Worm (Caenorhabditis elegans) whole organism, L4 larva: Measurements from ENCODE around the gene K01A11.3.

Experiments
- F44E2.7 ChIP-seq: fragments of 200-800 bp; sonication (Bioruptor generic); IDR thresholded peaks from 2 replicates; pipeline ENCODE4 v2.1.2; 2022; ENCODE audit warnings: missing genetic modification characterization, missing compliant biosample characterization
- Y5F2A.4 ChIP-seq: fragments of 200-800 bp; sonication (Bioruptor generic); optimal IDR thresholded peaks from 2 replicates; lab custom pipeline; 2018; ENCODE audit warnings: mild to moderate bottlenecking, missing genetic modification characterization, missing compliant biosample characterization
- ZK337.2 ChIP-seq: fragments of 200-800 bp; sonication (Bioruptor generic); IDR thresholded peaks from 2 replicates; pipeline ENCODE4 v1.3.6; 2022; ENCODE audit warnings: missing genetic modification reagents, missing genetic modification characterization, missing compliant biosample characterization
- arid-1 ChIP-seq: fragments of 200-800 bp; sonication (Bioruptor generic); conservative IDR thresholded peaks from 2 replicates; pipeline ENCODE4 v1.3.6; 2022; ENCODE audit warnings: missing genetic modification reagents, missing genetic modification characterization, missing compliant biosample characterization
- daf-12 ChIP-seq: fragments of 150-350 bp; optimal IDR thresholded peaks from 2 replicates; lab custom pipeline; 2014; ENCODE audit warnings: missing biosample characterization, missing genetic modification reagents, missing genetic modification characterization
- daf-16 ChIP-seq, 3 experiments: sonication (generic microtip); optimal IDR thresholded peaks; 2 replicates each; lab custom pipeline; 2016 to 2017; ENCODE audit warnings: missing genetic modification characterization in 3 of 3, missing genetic modification reagents in 3 of 3, mild to moderate bottlenecking in 2 of 3, missing compliant biosample characterization in 2 of 3, missing biosample characterization in 1 of 3, moderate library complexity in 1 of 3
- duxl-1 ChIP-seq: sonication (generic microtip); optimal IDR thresholded peaks from 2 replicates; lab custom pipeline; 2016; ENCODE audit warnings: mild to moderate bottlenecking, missing genetic modification characterization, moderate library complexity, missing compliant biosample characterization; ENCODE audit not compliant: poor library complexity
- dve-1 ChIP-seq: sonication (generic microtip); optimal IDR thresholded peaks from 2 replicates; lab custom pipeline; 2017; ENCODE audit warnings: antibody characterized with exemption, mild to moderate bottlenecking, missing genetic modification characterization, missing compliant biosample characterization; ENCODE audit not compliant: insufficient read depth
- fkh-10 ChIP-seq: fragments of 150-350 bp; optimal IDR thresholded peaks from 2 replicates; lab custom pipeline; 2014; ENCODE audit warnings: missing biosample characterization, missing genetic modification reagents, missing genetic modification characterization
- hlh-11 ChIP-seq: fragments of 200-800 bp; sonication (Bioruptor generic); optimal IDR thresholded peaks from 2 replicates; lab custom pipeline; 2018; ENCODE audit warnings: mild to moderate bottlenecking, missing genetic modification characterization, missing compliant biosample characterization
- hmg-1.1 ChIP-seq: fragments of 200-800 bp; sonication (Bioruptor generic); IDR thresholded peaks from 2 replicates; pipeline ENCODE4 v1.3.6; 2022; ENCODE audit warnings: missing genetic modification reagents, missing genetic modification characterization, missing compliant biosample characterization
- lin-13 ChIP-seq: fragments of 150-350 bp; optimal IDR thresholded peaks from 2 replicates; lab custom pipeline; 2014; ENCODE audit warnings: missing biosample characterization, missing genetic modification reagents, missing genetic modification characterization
- lin-38 ChIP-seq: fragments of 200-800 bp; sonication (Bioruptor generic); IDR thresholded peaks from 2 replicates; pipeline ENCODE4 v1.3.6; 2022; ENCODE audit warnings: missing genetic modification reagents, missing genetic modification characterization, missing compliant biosample characterization
- lin-39 ChIP-seq: fragments of 150-350 bp; optimal IDR thresholded peaks from 2 replicates; lab custom pipeline; 2014; ENCODE audit warnings: missing biosample characterization, missing genetic modification reagents, missing genetic modification characterization
- lsy-2 ChIP-seq, 2 experiments: fragments of 150-350 bp in 1 of 2; sonication (generic microtip) in 1 of 2; optimal IDR thresholded peaks; 2 replicates each; lab custom pipeline; 2014 to 2017; ENCODE audit warnings: missing biosample characterization in 2 of 2, missing genetic modification characterization in 2 of 2
- mdl-1 ChIP-seq, 2 experiments: fragments of 150-350 bp in 1 of 2; sonication (generic microtip) in 1 of 2; optimal IDR thresholded peaks; 2 replicates each; lab custom pipeline; 2014 to 2017; ENCODE audit warnings: missing biosample characterization in 2 of 2, missing genetic modification characterization in 2 of 2
- mep-1 ChIP-seq: fragments of 150-350 bp; sonication (generic microtip); optimal IDR thresholded peaks from 3 replicates; lab custom pipeline; 2014; ENCODE audit warnings: missing biosample characterization, missing genetic modification characterization
- mes-2 ChIP-seq: sonication (generic microtip); optimal IDR thresholded peaks from 2 replicates; lab custom pipeline; 2016; ENCODE audit warnings: missing genotype, mild to moderate bottlenecking, missing genetic modification characterization, missing compliant biosample characterization; ENCODE audit not compliant: poor library complexity, severe bottlenecking
- mxl-3 ChIP-seq: fragments of 200-800 bp; sonication (Bioruptor generic); optimal IDR thresholded peaks from 2 replicates; lab custom pipeline; 2018; ENCODE audit warnings: mild to moderate bottlenecking, missing genetic modification characterization, missing compliant biosample characterization
- nhr-102 ChIP-seq: sonication (generic microtip); optimal IDR thresholded peaks from 2 replicates; lab custom pipeline; 2016; ENCODE audit warnings: mild to moderate bottlenecking, missing genetic modification characterization, moderate library complexity, missing compliant biosample characterization
- nhr-25 ChIP-seq: sonication (generic microtip); optimal IDR thresholded peaks from 2 replicates; lab custom pipeline; 2017; ENCODE audit warnings: missing genetic modification characterization, mild to moderate bottlenecking, missing compliant biosample characterization, antibody characterized with exemption, moderate library complexity, borderline replicate concordance; ENCODE audit not compliant: insufficient read depth
- nhr-28 ChIP-seq: fragments of 150-350 bp; optimal IDR thresholded peaks from 2 replicates; lab custom pipeline; 2014; ENCODE audit warnings: missing biosample characterization, missing genetic modification characterization
- php-3 ChIP-seq: fragments of 200-800 bp; sonication (Bioruptor generic); IDR thresholded peaks from 2 replicates; pipeline ENCODE4 v1.3.6; 2022; ENCODE audit warnings: missing genetic modification reagents, missing genetic modification characterization, missing compliant biosample characterization
- spr-1 ChIP-seq: sonication (generic microtip); optimal IDR thresholded peaks from 2 replicates; lab custom pipeline; 2016; ENCODE audit warnings: mild to moderate bottlenecking, missing genetic modification characterization, missing compliant biosample characterization
- tra-1 ChIP-seq: fragments of 200-800 bp; sonication (Bioruptor generic); IDR thresholded peaks from 2 replicates; pipeline ENCODE4 v1.3.6; 2022; ENCODE audit warnings: missing genetic modification reagents, missing genetic modification characterization, missing compliant biosample characterization
- unc-62 ChIP-seq, 3 experiments: fragments of 150-350 bp in 1 of 3; sonication (generic microtip); optimal IDR thresholded peaks in 2 of 3; peaks in 1 of 3; 1 replicate in 1 of 3; 2 replicates in 2 of 3; lab custom pipeline; 2014 to 2017; ENCODE audit warnings: missing biosample characterization in 3 of 3, missing genetic modification characterization in 3 of 3, missing genetic modification reagents in 3 of 3, missing genotype in 1 of 3
- zag-1 ChIP-seq: fragments of 150-350 bp; optimal IDR thresholded peaks from 2 replicates; lab custom pipeline; 2014; ENCODE audit warnings: missing biosample characterization, missing genetic modification characterization
- zfp-3 ChIP-seq: fragments of 200-800 bp; sonication (Bioruptor generic); conservative IDR thresholded peaks from 2 replicates; pipeline ENCODE4 v1.3.6; 2022; ENCODE audit warnings: missing genetic modification reagents, missing genetic modification characterization, missing compliant biosample characterization
- ztf-11 ChIP-seq: fragments of 150-350 bp; optimal IDR thresholded peaks from 2 replicates; lab custom pipeline; 2014; ENCODE audit warnings: missing biosample characterization, missing genetic modification characterization
- ztf-7 ChIP-seq: fragments of 150-350 bp; optimal IDR thresholded peaks from 2 replicates; lab custom pipeline; 2014; ENCODE audit warnings: missing biosample characterization, missing genetic modification characterization

Gene K01A11.3

ce11 chrIII:3471403-3472053, 19.1 kb upstream of the K01A11.3 start, which contains the start of gene rsu-1 (continued):
- peak; percentile 8 for TF ChIP-seq lin-13 (GFP tag; lab: Kevin White, UChicago)
- TF ChIP-seq nhr-28 (tag; lab: Kevin White, UChicago) = peak; percentile 86
- peak; percentile 1 for TF ChIP-seq fkh-10 (GFP tag; lab: Kevin White, UChicago)
- peak; percentile 8 for TF ChIP-seq ztf-7
- peak; percentile 84 for TF ChIP-seq hmg-1.1 (GFP tag; lab: Robert Waterston, UW)
- TF ChIP-seq mep-1 (tag; lab: Kevin White, UChicago) = peak; percentile 77
- 0 out of 2 replicates have a peak, but pooled peaks have one; percentile 35 for TF ChIP-seq arid-1 (GFP tag; lab: Robert Waterston, UW)
- peak in 1 of 2 experiments; percentile 70 for TF ChIP-seq lsy-2 (tag; optimal IDR thresholded peaks at IDR 0.05; lab: Kevin White, UChicago)
- TF ChIP-seq duxl-1 (tag; lab: Kevin White, UChicago) = peak; percentile 26
- peak; percentile 16 for TF ChIP-seq mxl-3
- 0 out of 2 replicates have a peak, but pooled peaks have one; percentile 25 for TF ChIP-seq tra-1 (GFP tag; lab: Robert Waterston, UW)
- TF ChIP-seq hlh-11 (tag; lab: Kevin White, UChicago) = peak; percentile 84
- TF ChIP-seq dve-1 (tag; lab: Kevin White, UChicago) = peak; percentile 70
- peak; percentile 41 for TF ChIP-seq lin-38 (GFP tag; lab: Robert Waterston, UW)
- TF ChIP-seq zag-1 (tag; lab: Kevin White, UChicago) = no peak
- no peak for TF ChIP-seq F44E2.7
- TF ChIP-seq nhr-25 (tag; lab: Kevin White, UChicago) = peak; percentile 51
- TF ChIP-seq spr-1 (tag; lab: Kevin White, UChicago) = peak; percentile 68
- no peak for TF ChIP-seq ZK337.2 (GFP tag; lab: Robert Waterston, UW)
- peak; percentile 73 for TF ChIP-seq mes-2
- TF ChIP-seq mdl-1 (tag; optimal IDR thresholded peaks at IDR 0.05; lab: Kevin White, UChicago) = peak in 1 of 2 experiments; percentile 69
- TF ChIP-seq lin-39 = no peak

ce11 chrIII:3470973-3471372, 18.6 kb upstream of the K01A11.3 start:
- TF ChIP-seq nhr-102 (tag; lab: Kevin White, UChicago) (no peak), daf-16 (GFP tag; optimal IDR thresholded peaks at IDR 0.05; lab: Kevin White, UChicago) (no peak), daf-16 (tag; optimal IDR thresholded peaks at IDR 0.05; lab: Kevin White, UChicago) (peak; percentile 12)

ce11 chrIII:3470433-3470832, 18.0 kb upstream of the K01A11.3 start:
- TF ChIP-seq zfp-3 (GFP tag; lab: Robert Waterston, UW) (no peak), tra-1 (GFP tag; lab: Robert Waterston, UW) (0 out of 2 replicates have a peak, but pooled peaks have one; percentile 30), ZK337.2 (GFP tag; lab: Robert Waterston, UW) (no peak), nhr-28 (tag; lab: Kevin White, UChicago) (peak; percentile 97), php-3 (GFP tag; lab: Robert Waterston, UW) (0 out of 2 replicates have a peak, but pooled peaks have one; percentile 28), hlh-11 (tag; lab: Kevin White, UChicago) (peak; percentile 40), daf-12 (tag; lab: Kevin White, UChicago) (no peak), unc-62 (GFP tag; optimal IDR thresholded peaks at IDR 0.05 in 1 of 2; lab: Kevin White, UChicago) (peak in 1 of 2 experiments; percentile 79), unc-62 (tag; optimal IDR thresholded peaks at IDR 0.05; lab: Kevin White, UChicago) (no peak), ztf-7 (no peak)
- TF ChIP-seq, all 104 proteins: peak for 5

ce11 chrIII:3469646-3470045, 17.2 kb upstream of the K01A11.3 start, which contains the start of gene smim-14:
TSS of gene smim-14 (minus strand) at chrIII:3469746.
- TF ChIP-seq Y5F2A.4 (GFP tag; lab: Kevin White, UChicago) = no peak
- no peak for TF ChIP-seq ztf-7
- TF ChIP-seq daf-16 (GFP tag; optimal IDR thresholded peaks at IDR 0.05; lab: Kevin White, UChicago) = no peak
- TF ChIP-seq daf-16 (tag; optimal IDR thresholded peaks at IDR 0.05; lab: Kevin White, UChicago) = peak; percentile 34
- TF ChIP-seq mes-2 = peak; percentile 29
- no peak for TF ChIP-seq dve-1 (tag; lab: Kevin White, UChicago)
- no peak for TF ChIP-seq ztf-11
